Worm (Caenorhabditis elegans) whole organism, late embryonic: ENCODE results near the gene sax-1.

ENCODE experiments used
- C38D4.7 ChIP-seq: fragments of 200-800 bp; sonication (Bioruptor generic); optimal IDR thresholded peaks from 2 replicates; lab custom pipeline; 2018; ENCODE audit warnings: mild to moderate bottlenecking, missing genetic modification characterization, moderate library complexity, missing compliant biosample characterization
- F13H6.1 ChIP-seq: sonication (generic microtip); optimal IDR thresholded peaks from 2 replicates; lab custom pipeline; 2016; ENCODE audit warnings: missing genetic modification characterization, missing compliant biosample characterization
- K02D7.2 ChIP-seq: sonication (generic microtip); optimal IDR thresholded peaks from 2 replicates; lab custom pipeline; 2017; ENCODE audit warnings: mild to moderate bottlenecking, missing genetic modification characterization, missing compliant biosample characterization
- ahr-1 ChIP-seq: sonication (generic microtip); optimal IDR thresholded peaks from 2 replicates; lab custom pipeline; 2016; ENCODE audit warnings: missing genetic modification characterization, missing compliant biosample characterization
- ceh-19 ChIP-seq: fragments of 200-800 bp; sonication (Bioruptor generic); optimal IDR thresholded peaks from 2 replicates; lab custom pipeline; 2018; ENCODE audit warnings: mild to moderate bottlenecking, missing genetic modification characterization, missing compliant biosample characterization
- ceh-31 ChIP-seq: sonication (generic microtip); optimal IDR thresholded peaks from 2 replicates; lab custom pipeline; 2016; ENCODE audit warnings: missing genetic modification characterization, missing compliant biosample characterization
- ceh-45 ChIP-seq: fragments of 200-800 bp; sonication (Bioruptor generic); IDR thresholded peaks from 2 replicates; pipeline ENCODE4 v1.3.6; 2022; ENCODE audit warnings: missing genetic modification reagents, missing genetic modification characterization, missing compliant biosample characterization
- ceh-6 ChIP-seq: fragments of 200-800 bp; sonication (Bioruptor generic); optimal IDR thresholded peaks from 2 replicates; lab custom pipeline; 2018; ENCODE audit warnings: mild to moderate bottlenecking, missing genetic modification characterization, missing compliant biosample characterization
- dmd-4 ChIP-seq: sonication (generic microtip); optimal IDR thresholded peaks from 2 replicates; lab custom pipeline; 2016; ENCODE audit warnings: borderline replicate concordance, missing genetic modification characterization, missing compliant biosample characterization
- elt-2 ChIP-seq: sonication (generic microtip); optimal IDR thresholded peaks from 2 replicates; lab custom pipeline; 2016; ENCODE audit warnings: missing genetic modification reagents, missing genetic modification characterization, missing compliant biosample characterization
- ets-4 ChIP-seq: sonication (generic microtip); optimal IDR thresholded peaks from 2 replicates; lab custom pipeline; 2016; ENCODE audit warnings: missing genetic modification characterization, missing compliant biosample characterization
- fkh-10 ChIP-seq: fragments of 150-350 bp; optimal IDR thresholded peaks from 2 replicates; lab custom pipeline; 2014; ENCODE audit warnings: missing biosample characterization, missing genetic modification reagents, missing genetic modification characterization
- fkh-6 ChIP-seq: sonication (generic microtip); optimal IDR thresholded peaks from 2 replicates; lab custom pipeline; 2016; ENCODE audit warnings: missing genetic modification characterization, missing compliant biosample characterization
- gmeb-2 ChIP-seq: sonication (generic microtip); optimal IDR thresholded peaks from 2 replicates; lab custom pipeline; 2016; ENCODE audit warnings: missing genetic modification characterization, inconsistent platforms, missing compliant biosample characterization
- hlh-13 ChIP-seq: fragments of 200-800 bp; sonication (Bioruptor generic); optimal IDR thresholded peaks from 2 replicates; lab custom pipeline; 2018; ENCODE audit warnings: mild to moderate bottlenecking, missing genetic modification characterization, missing compliant biosample characterization
- hlh-15 ChIP-seq: sonication (generic microtip); optimal IDR thresholded peaks from 2 replicates; lab custom pipeline; 2016; ENCODE audit warnings: missing genetic modification characterization, missing compliant biosample characterization
- lim-6 ChIP-seq: sonication (generic microtip); optimal IDR thresholded peaks from 2 replicates; lab custom pipeline; 2016; ENCODE audit warnings: missing genetic modification characterization, missing compliant biosample characterization
- madf-2 ChIP-seq: sonication (generic microtip); optimal IDR thresholded peaks from 2 replicates; lab custom pipeline; 2017; ENCODE audit warnings: missing genetic modification characterization, missing compliant biosample characterization
- nfya-1 ChIP-seq: sonication (generic microtip); optimal IDR thresholded peaks from 2 replicates; lab custom pipeline; 2017; ENCODE audit warnings: missing genetic modification characterization, mild to moderate bottlenecking, missing compliant biosample characterization, antibody characterized with exemption, moderate library complexity
- nhr-11 ChIP-seq: fragments of 150-350 bp; optimal IDR thresholded peaks from 2 replicates; lab custom pipeline; 2014; ENCODE audit warnings: missing biosample characterization, missing genetic modification characterization
- npax-4 ChIP-seq: sonication (generic microtip); optimal IDR thresholded peaks from 2 replicates; lab custom pipeline; 2016; ENCODE audit warnings: missing genetic modification characterization, missing compliant biosample characterization
- odd-2 ChIP-seq: sonication (generic microtip); optimal IDR thresholded peaks from 2 replicates; lab custom pipeline; 2017; ENCODE audit warnings: antibody characterized with exemption, mild to moderate bottlenecking, missing genetic modification characterization, missing compliant biosample characterization
- pag-3 ChIP-seq: sonication (generic microtip); optimal IDR thresholded peaks from 2 replicates; lab custom pipeline; 2016; ENCODE audit warnings: missing compliant biosample characterization, missing genetic modification characterization, borderline replicate concordance
- pax-1 ChIP-seq: fragments of 150-350 bp; optimal IDR thresholded peaks from 2 replicates; lab custom pipeline; 2014; ENCODE audit warnings: missing biosample characterization, missing genetic modification characterization
- pha-4 ChIP-seq: fragments of 150-350 bp; optimal IDR thresholded peaks from 2 replicates; lab custom pipeline; 2018; ENCODE audit warnings: missing biosample characterization, missing genetic modification reagents, missing genetic modification characterization
- pqm-1 ChIP-seq: sonication (generic microtip); optimal IDR thresholded peaks from 2 replicates; lab custom pipeline; 2016; ENCODE audit warnings: missing genetic modification characterization, missing compliant biosample characterization
- pros-1 ChIP-seq: fragments of 150-350 bp; optimal IDR thresholded peaks from 2 replicates; lab custom pipeline; 2014; ENCODE audit warnings: missing biosample characterization, missing genetic modification reagents, missing genetic modification characterization
- ref-2 ChIP-seq: sonication (generic microtip); optimal IDR thresholded peaks from 2 replicates; lab custom pipeline; 2016; ENCODE audit warnings: missing genetic modification characterization, missing compliant biosample characterization
- sdc-2 ChIP-seq: sonication (generic microtip); optimal IDR thresholded peaks from 2 replicates; lab custom pipeline; 2016; ENCODE audit warnings: missing genotype, missing genetic modification characterization, missing compliant biosample characterization
- sox-2 ChIP-seq: fragments of 200-800 bp; sonication (Bioruptor generic); IDR thresholded peaks from 2 replicates; pipeline ENCODE4 v1.3.6; 2022; ENCODE audit warnings: missing genetic modification reagents, missing genetic modification characterization, missing compliant biosample characterization
- syd-9 ChIP-seq: sonication (generic microtip); optimal IDR thresholded peaks from 2 replicates; lab custom pipeline; 2016; ENCODE audit warnings: mild to moderate bottlenecking, missing genetic modification characterization, moderate library complexity, missing compliant biosample characterization
- tbx-2 ChIP-seq: sonication (generic microtip); optimal IDR thresholded peaks from 2 replicates; lab custom pipeline; 2016; ENCODE audit warnings: missing genetic modification characterization, missing compliant biosample characterization
- tbx-7 ChIP-seq: sonication (generic microtip); optimal IDR thresholded peaks from 2 replicates; lab custom pipeline; 2016; ENCODE audit warnings: missing genotype, missing genetic modification characterization, missing compliant biosample characterization
- ttx-3 ChIP-seq: sonication (generic microtip); optimal IDR thresholded peaks from 2 replicates; lab custom pipeline; 2016; ENCODE audit warnings: missing genetic modification reagents, missing genetic modification characterization, missing compliant biosample characterization
- unc-3 ChIP-seq, 2 experiments: fragments of 200-800 bp in 1 of 2; sonication (Bioruptor generic) in 1 of 2; sonication (generic microtip) in 1 of 2; conservative IDR thresholded peaks in 1 of 2; optimal IDR thresholded peaks in 1 of 2; 2 replicates each; pipeline versions ENCODE4 v1.3.6 to Lab custom; 2016 to 2022; ENCODE audit warnings: missing compliant biosample characterization in 2 of 2, missing genetic modification characterization in 2 of 2, missing genetic modification reagents in 1 of 2
- unc-55 ChIP-seq: sonication (generic microtip); optimal IDR thresholded peaks from 2 replicates; lab custom pipeline; 2017; ENCODE audit warnings: missing biosample characterization, missing genetic modification reagents, missing genetic modification characterization
- ztf-16 ChIP-seq: sonication (generic microtip); optimal IDR thresholded peaks from 2 replicates; lab custom pipeline; 2017; ENCODE audit warnings: missing genetic modification characterization, missing compliant biosample characterization

The sax-1 gene

ce11 chrX:3673584-3674108 lies 23.7 kb upstream of the sax-1 start, which contains the start of gene ceh-63:
Gene ceh-63 (minus strand): TSS chrX:3674058.
- TF ChIP-seq pros-1 (tag; lab: Kevin White, UChicago) (no peak), syd-9 (tag; lab: Kevin White, UChicago) (no peak), ahr-1 (no peak), elt-2 (no peak), pqm-1 (no peak), ref-2 (tag; lab: Kevin White, UChicago) (no peak), pha-4 (tag; lab: Kevin White, UChicago) (no peak), fkh-6 (no peak), F13H6.1 (tag; lab: Kevin White, UChicago) (no peak), unc-3 (GFP tag; conservative IDR thresholded peaks at IDR 0.05; lab: Robert Waterston, UW) (no peak), unc-3 (tag; optimal IDR thresholded peaks at IDR 0.05; lab: Kevin White, UChicago) (no peak), gmeb-2 (tag; lab: Kevin White, UChicago) (no peak), tbx-7 (tag; lab: Kevin White, UChicago) (no peak), sox-2 (GFP tag; lab: Robert Waterston, UW) (no peak), unc-55 (GFP tag; lab: Kevin White, UChicago) (no peak)

DNA sequence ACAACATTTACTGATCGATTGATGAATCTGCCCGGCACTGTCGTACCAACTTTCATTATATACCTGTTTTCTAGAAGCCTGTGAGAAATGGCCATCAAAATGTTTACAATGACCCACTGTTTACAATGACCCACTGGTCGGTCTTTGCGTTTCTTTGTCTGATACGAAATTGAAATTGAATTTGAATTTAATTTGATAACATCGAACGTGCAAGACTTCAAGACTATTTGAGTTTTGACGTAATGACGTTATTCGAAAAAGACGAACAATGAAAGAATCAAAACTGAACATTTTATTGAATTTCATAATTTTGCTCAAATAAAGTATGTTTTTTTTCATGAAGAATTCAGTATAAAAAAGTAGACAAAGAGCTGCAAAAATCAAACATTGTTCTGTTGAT lies 22.0 kb upstream of the sax-1 start, which contains the start of gene C02F12.5:
C02F12.5 (minus strand) TSS at position 101 of the 400 bp plus-strand sequence.
- TF ChIP-seq C38D4.7 (no peak), ttx-3 (no peak), unc-3 (GFP tag; conservative IDR thresholded peaks at IDR 0.05; lab: Robert Waterston, UW) (no peak), unc-3 (tag; optimal IDR thresholded peaks at IDR 0.05; lab: Kevin White, UChicago) (no peak), odd-2 (no peak)

DNA sequence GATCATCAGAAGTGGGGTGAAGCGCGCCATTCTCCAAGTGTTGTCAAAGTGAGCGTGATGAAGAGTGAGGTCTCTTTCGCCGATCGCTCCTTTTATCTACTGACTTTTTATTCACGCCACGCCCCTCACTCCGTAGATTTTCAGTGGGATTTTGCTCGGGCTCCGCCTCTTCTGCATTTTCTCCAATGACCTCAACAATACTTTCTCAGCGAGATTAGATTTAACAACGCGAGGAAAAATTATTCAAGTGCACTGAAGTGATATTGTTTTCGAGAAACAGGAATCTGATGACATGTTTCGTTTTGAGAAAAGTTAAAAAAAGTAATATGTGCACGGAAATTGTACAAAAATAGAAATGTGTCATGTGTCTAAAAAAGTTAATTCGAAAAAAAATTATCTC lies 18.9 kb upstream of the sax-1 start, which contains the start of gene snet-1:
snet-1 (minus strand) TSS at position 101 of the 400 bp plus-strand sequence.
- TF ChIP-seq pqm-1, result no peak
- no peak for TF ChIP-seq npax-4
- no peak for TF ChIP-seq nhr-11
- no peak for TF ChIP-seq ref-2 (tag; lab: Kevin White, UChicago)
- no peak for TF ChIP-seq hlh-15
- TF ChIP-seq ahr-1, result no peak
- TF ChIP-seq nfya-1 (tag; lab: Kevin White, UChicago), result no peak
- TF ChIP-seq ceh-45, result no peak
- TF ChIP-seq ceh-31 (tag; lab: Kevin White, UChicago), result no peak
- no peak for TF ChIP-seq pag-3 (tag; lab: Kevin White, UChicago)
- TF ChIP-seq madf-2, result no peak
- TF ChIP-seq hlh-13 (GFP tag; lab: Kevin White, UChicago), result no peak

DNA sequence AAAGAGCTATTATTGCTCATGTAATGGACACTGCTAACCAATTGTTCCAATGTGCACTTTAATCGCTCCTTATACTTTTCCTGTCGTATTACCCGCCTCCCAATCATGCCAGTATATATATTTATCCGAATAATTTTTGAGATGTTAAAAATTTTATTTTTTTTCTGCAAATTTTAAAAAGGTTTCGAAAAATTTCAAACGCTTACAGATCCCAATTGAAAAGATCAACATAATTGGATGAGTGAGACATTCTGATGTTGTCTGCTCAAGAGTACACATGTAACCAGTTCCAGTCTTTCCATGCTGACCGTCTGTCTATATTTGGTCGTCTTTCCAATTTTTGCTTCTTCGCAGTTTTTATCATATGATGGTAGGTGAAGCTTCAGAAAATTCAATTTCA lies 9.2 kb upstream of the sax-1 start, which contains the start of gene R11G1.1:
R11G1.1 (plus strand) TSS at position 301 of the 400 bp plus-strand sequence.
- TF ChIP-seq ceh-31 (tag; lab: Kevin White, UChicago), result no peak
- no peak for TF ChIP-seq pax-1
- no peak for TF ChIP-seq tbx-2 (tag; lab: Kevin White, UChicago)
- TF ChIP-seq sdc-2 (tag; lab: Kevin White, UChicago), result no peak
- no peak for TF ChIP-seq nfya-1 (tag; lab: Kevin White, UChicago)
- no peak for TF ChIP-seq ztf-16 (tag; lab: Kevin White, UChicago)
- no peak for TF ChIP-seq gmeb-2 (tag; lab: Kevin White, UChicago)
- no peak for TF ChIP-seq fkh-10 (GFP tag; lab: Kevin White, UChicago)
- TF ChIP-seq lim-6 (tag; lab: Kevin White, UChicago), result no peak
- TF ChIP-seq syd-9 (tag; lab: Kevin White, UChicago), result no peak
- no peak for TF ChIP-seq unc-3 (GFP tag; conservative IDR thresholded peaks at IDR 0.05; lab: Robert Waterston, UW)
- TF ChIP-seq unc-3 (tag; optimal IDR thresholded peaks at IDR 0.05; lab: Kevin White, UChicago), result no peak
- no peak for TF ChIP-seq ceh-19 (GFP tag; lab: Kevin White, UChicago)
- TF ChIP-seq hlh-13 (GFP tag; lab: Kevin White, UChicago), result no peak
- TF ChIP-seq dmd-4, result no peak
- TF ChIP-seq elt-2, result no peak
- no peak for TF ChIP-seq ceh-6 (GFP tag; lab: Kevin White, UChicago)
- TF ChIP-seq K02D7.2 (tag; lab: Kevin White, UChicago), result no peak
- no peak for TF ChIP-seq ets-4 (tag; lab: Kevin White, UChicago)
- TF ChIP-seq pag-3 (tag; lab: Kevin White, UChicago), result no peak
- TF ChIP-seq F13H6.1 (tag; lab: Kevin White, UChicago), result no peak
